Fruit fly (Drosophila melanogaster): ENCODE measurements around the gene Ork1.
A peak's percentile ranks its signal among the peaks of the same experiment; 100 is the strongest.

The Ork1 gene

DNA sequence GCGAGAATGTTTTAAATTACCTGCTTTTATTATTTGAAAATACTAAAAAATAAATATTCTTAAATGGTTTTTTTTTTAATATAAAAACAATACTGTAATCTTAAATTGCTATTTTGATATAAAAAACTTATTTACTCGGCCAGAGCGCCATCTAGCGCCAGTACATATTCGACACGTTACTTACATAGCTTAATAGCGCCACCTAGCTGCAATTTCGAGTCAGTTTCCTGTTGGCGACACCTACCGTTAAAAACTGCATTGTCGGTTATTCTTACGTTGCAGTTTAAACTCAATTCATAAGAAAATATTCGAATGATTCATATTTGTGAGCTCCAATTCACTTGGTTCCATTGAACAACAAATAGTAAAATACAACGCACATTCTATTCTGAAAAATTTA is 58.7 kb downstream of the Ork1 start:
- TF ChIP-seq zf30C (GFP tag; optimal IDR thresholded peaks at IDR 0.05) = no peak
- TF ChIP-seq CG4360 (GFP tag; IDR thresholded peaks at IDR 0.05) = no peak
- peak; percentile 89 for TF ChIP-seq Myb (GFP tag; optimal IDR thresholded peaks at IDR 0.05)
- peak; percentile 99 for TF ChIP-seq CTCF (GFP tag; optimal IDR thresholded peaks at IDR 0.05)
- TF ChIP-seq bab2 (GFP tag; optimal IDR thresholded peaks at IDR 0.05) = peak; percentile 66
- TF ChIP-seq pum (GFP tag; optimal IDR thresholded peaks at IDR 0.05) = peak; percentile 70
- no peak for TF ChIP-seq lov (optimal IDR thresholded peaks at IDR 0.05)
- no peak for TF ChIP-seq lov (GFP tag; IDR thresholded peaks at IDR 0.05)
- peak; percentile 49; the same call in 1 of the 2 replicates for TF ChIP-seq ranshi (GFP tag; IDR thresholded peaks at IDR 0.05)
- peak; percentile 43 for TF ChIP-seq gro (GFP tag; optimal IDR thresholded peaks at IDR 0.05)
- peak; percentile 64 for TF ChIP-seq E2f1 (GFP tag; IDR thresholded peaks at IDR 0.05)
- TF ChIP-seq H2.0 (GFP tag; IDR thresholded peaks at IDR 0.05) = no peak; the same call in 1 of the 2 replicates
- no peak for TF ChIP-seq CG4282 (GFP tag; optimal IDR thresholded peaks at IDR 0.05)
- no peak for TF ChIP-seq Neu2 (GFP tag; optimal IDR thresholded peaks at IDR 0.05; ENCODE audit: borderline replicate concordance)
- TF ChIP-seq vfl (GFP tag; optimal IDR thresholded peaks at IDR 0.05) = peak; percentile 2
- TF ChIP-seq crc (GFP tag; optimal IDR thresholded peaks at IDR 0.05) = no peak
- TF ChIP-seq ind (GFP tag; optimal IDR thresholded peaks at IDR 0.05) = peak; percentile 57
- peak; percentile 63 for TF ChIP-seq Antp (GFP tag; optimal IDR thresholded peaks at IDR 0.05)
- peak; percentile 68 for TF ChIP-seq CG3847 (GFP tag; IDR thresholded peaks at IDR 0.05)
- peak; percentile 28 for TF ChIP-seq YL-1 (GFP tag; optimal IDR thresholded peaks at IDR 0.05)
- TF ChIP-seq Pdp1 (GFP tag; optimal IDR thresholded peaks at IDR 0.05) = peak; percentile 60 to 79
- no peak for TF ChIP-seq CG1529 (GFP tag; optimal IDR thresholded peaks at IDR 0.05)
- TF ChIP-seq CG4328 (GFP tag; optimal IDR thresholded peaks at IDR 0.05) = peak; percentile 33
- TF ChIP-seq CG17328 (GFP tag; IDR thresholded peaks at IDR 0.05) = peak; percentile 48; the same call in 1 of the 2 replicates
- TF ChIP-seq odd (GFP tag; optimal IDR thresholded peaks at IDR 0.05) = no peak
- peak; percentile 50 for TF ChIP-seq CG16863 (GFP tag; optimal IDR thresholded peaks at IDR 0.05)
- peak; percentile 68 for TF ChIP-seq tin (GFP tag; optimal IDR thresholded peaks at IDR 0.05)
- TF ChIP-seq trem (tag; optimal IDR thresholded peaks at IDR 0.05) = peak; percentile 40
- TF ChIP-seq Ptx1 (GFP tag; IDR thresholded peaks at IDR 0.05) = peak; percentile 67
- no peak for TF ChIP-seq Gsc (GFP tag; IDR thresholded peaks at IDR 0.05)
- no peak for TF ChIP-seq klu (GFP tag; IDR thresholded peaks at IDR 0.05)
- no peak; the same call in 1 of the 2 replicates for TF ChIP-seq CG9215 (GFP tag; IDR thresholded peaks at IDR 0.05)
- TF ChIP-seq onecut (GFP tag; IDR thresholded peaks at IDR 0.05) = peak; percentile 55
- TF ChIP-seq dmrt99B (tag; optimal IDR thresholded peaks at IDR 0.05) = peak; percentile 45
- no peak for TF ChIP-seq dimm (GFP tag; IDR thresholded peaks at IDR 0.05)
- peak; percentile 35 for TF ChIP-seq CG13894 (tag; optimal IDR thresholded peaks at IDR 0.05)
- TF ChIP-seq Mrtf (GFP tag; IDR thresholded peaks at IDR 0.05) = peak; percentile 66; the same call in 2 of the 3 replicates
- no peak for TF ChIP-seq Tbp (GFP tag; optimal IDR thresholded peaks at IDR 0.05)
- no peak for TF ChIP-seq hbn (GFP tag; IDR thresholded peaks at IDR 0.05; ENCODE audit: partially characterized antibody)
- peak; percentile 23 for TF ChIP-seq dm (GFP tag; optimal IDR thresholded peaks at IDR 0.05)
- TF ChIP-seq Ets97D (GFP tag; optimal IDR thresholded peaks at IDR 0.05) = peak; percentile 76
- peak; percentile 57; the same call in 1 of the 2 replicates for TF ChIP-seq CG10959 (GFP tag; IDR thresholded peaks at IDR 0.05)
- no peak for TF ChIP-seq GATAe (GFP tag; conservative IDR thresholded peaks at IDR 0.05)
- TF ChIP-seq org-1 (GFP tag; optimal IDR thresholded peaks at IDR 0.05) = no peak
- no peak for TF ChIP-seq sc (optimal IDR thresholded peaks at IDR 0.05)
- no peak for TF ChIP-seq sc (GFP tag; optimal IDR thresholded peaks at IDR 0.05)
- TF ChIP-seq CG8290 (GFP tag; optimal IDR thresholded peaks at IDR 0.05) = peak; percentile 92
- TF ChIP-seq CG8290 (tag; optimal IDR thresholded peaks at IDR 0.05) = peak in 1 of 2 experiments; percentile 84
- peak; percentile 49; the same call in 1 of the 2 replicates for TF ChIP-seq ssp (GFP tag; IDR thresholded peaks at IDR 0.05)
- TF ChIP-seq CG3995 (GFP tag; optimal IDR thresholded peaks at IDR 0.05) = no peak
- TF ChIP-seq Vsx1 (GFP tag; optimal IDR thresholded peaks at IDR 0.05) = no peak
- TF ChIP-seq CG10147 (GFP tag; optimal IDR thresholded peaks at IDR 0.05) = peak; percentile 27
- TF ChIP-seq ase (GFP tag; IDR thresholded peaks at IDR 0.05) = peak; percentile 77; the same call in 2 of the 3 replicates
- no peak for TF ChIP-seq hb (GFP tag; IDR thresholded peaks at IDR 0.05; ENCODE audit: partially characterized antibody)

Measured in whole organism, embryonic.